Worm (Caenorhabditis elegans) whole organism, L4/young adult: ENCODE data around the gene F28F5.6.

Experiments
- W03F9.2 ChIP-seq: fragments of 150-350 bp; optimal IDR thresholded peaks from 2 replicates; lab custom pipeline; 2014; ENCODE audit warnings: missing biosample characterization, missing genetic modification characterization
- dao-5 ChIP-seq: sonication (generic microtip); optimal IDR thresholded peaks from 2 replicates; lab custom pipeline; 2016; ENCODE audit warnings: missing genotype, missing genetic modification characterization, moderate library complexity, missing compliant biosample characterization
- him-1 ChIP-seq: sonication (generic microtip); optimal IDR thresholded peaks from 2 replicates; lab custom pipeline; 2016; ENCODE audit warnings: missing genotype, missing genetic modification reagents, missing genetic modification characterization, missing compliant biosample characterization

F28F5.6 gene

DNA sequence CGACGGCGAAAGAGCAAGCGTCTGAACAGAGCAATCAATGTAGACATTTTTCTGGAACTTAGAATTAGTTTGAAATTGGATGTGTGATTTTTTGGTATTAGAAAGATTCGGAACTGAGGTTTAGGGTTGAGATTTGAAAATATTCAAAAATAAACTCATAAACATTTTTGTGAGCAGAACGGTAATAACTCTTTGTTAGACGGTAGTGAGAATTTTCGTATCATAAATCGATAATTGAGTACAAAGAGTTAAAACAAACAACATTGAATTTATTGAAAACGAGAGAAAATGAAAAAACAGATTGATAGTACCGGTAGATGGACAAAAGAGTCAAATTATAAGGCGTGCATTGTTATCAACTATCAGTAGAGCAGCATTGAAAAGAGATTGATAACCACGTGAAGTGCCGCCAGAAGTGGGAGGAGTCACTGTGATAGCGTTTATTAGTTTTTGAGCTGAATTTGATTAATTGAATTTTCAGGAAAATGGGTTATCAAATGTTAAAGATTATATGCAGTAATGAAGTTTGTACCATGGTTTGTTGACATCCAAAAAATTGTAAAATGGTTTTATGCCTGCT is at the start of gene F28F5.6:
Gene F28F5.6 (minus strand): TSS at position 51 of the 580 bp plus-strand sequence.
- TF ChIP-seq W03F9.2 (tag; lab: Kevin White, UChicago) (no peak), him-1 (tag; lab: Kevin White, UChicago) (no peak), dao-5 (no peak)

- TF ChIP-seq him-1 (tag; lab: Kevin White, UChicago) (no peak), dao-5 (no peak), W03F9.2 (tag; lab: Kevin White, UChicago) (no peak)
These were observed 44.7 kb upstream of the F28F5.6 start, which contains the start of gene sma-3 for ce11 chrIII:6863901-6864300. sma-3 (minus strand) TSS chrIII:6863968.

- no peak for TF ChIP-seq him-1 (tag; lab: Kevin White, UChicago)
- TF ChIP-seq W03F9.2 (tag; lab: Kevin White, UChicago), result no peak
- no peak for TF ChIP-seq dao-5
These were observed 40.3 kb upstream of the F28F5.6 start, which contains the start of gene clec-158 for ce11 chrIII:6859482-6859881. clec-158 (minus strand) TSS chrIII:6859582.

ce11 chrIII:6857390-6857848 is 38.2 kb upstream of the F28F5.6 start:
- TF ChIP-seq W03F9.2 (tag; lab: Kevin White, UChicago) (no peak), dao-5 (no peak), him-1 (tag; lab: Kevin White, UChicago) (no peak)

DNA sequence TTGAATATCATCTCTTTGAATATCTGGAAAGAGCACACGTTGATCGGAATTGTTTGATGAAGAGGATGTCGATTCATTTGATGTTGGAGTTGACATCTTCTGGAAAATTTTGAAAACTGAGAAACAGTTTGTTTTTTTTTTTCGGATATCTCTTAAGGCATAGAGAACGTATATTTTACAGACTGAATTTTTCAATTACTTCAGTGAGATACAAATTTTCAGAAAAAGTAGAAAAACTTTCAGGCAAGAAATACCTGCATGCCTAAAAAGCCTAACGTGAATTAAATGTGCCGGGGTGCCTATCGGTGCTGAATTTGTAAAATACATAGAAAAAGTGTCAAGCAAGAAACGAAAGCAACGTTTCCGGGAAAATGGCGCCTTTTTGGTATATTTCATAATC is 37.5 kb upstream of the F28F5.6 start, which contains the start of gene zak-1:
Gene zak-1 (minus strand): TSS at position 101 of the 400 bp plus-strand sequence.
- TF ChIP-seq him-1 (tag; lab: Kevin White, UChicago), result no peak
- no peak for TF ChIP-seq W03F9.2 (tag; lab: Kevin White, UChicago)
- no peak for TF ChIP-seq dao-5

ce11 chrIII:6850255-6850654 is 31.1 kb upstream of the F28F5.6 start, which contains the start of gene srv-1:
srv-1 (plus strand) TSS chrIII:6850385.
- TF ChIP-seq W03F9.2 (tag; lab: Kevin White, UChicago) (no peak), dao-5 (no peak), him-1 (tag; lab: Kevin White, UChicago) (no peak)

- TF ChIP-seq him-1 (tag; lab: Kevin White, UChicago), result no peak
These were observed 29.6 kb upstream of the F28F5.6 start, which contains the start of gene dhhc-5 for ce11 chrIII:6848654-6849204. dhhc-5 (minus strand) TSS chrIII:6849059.

DNA sequence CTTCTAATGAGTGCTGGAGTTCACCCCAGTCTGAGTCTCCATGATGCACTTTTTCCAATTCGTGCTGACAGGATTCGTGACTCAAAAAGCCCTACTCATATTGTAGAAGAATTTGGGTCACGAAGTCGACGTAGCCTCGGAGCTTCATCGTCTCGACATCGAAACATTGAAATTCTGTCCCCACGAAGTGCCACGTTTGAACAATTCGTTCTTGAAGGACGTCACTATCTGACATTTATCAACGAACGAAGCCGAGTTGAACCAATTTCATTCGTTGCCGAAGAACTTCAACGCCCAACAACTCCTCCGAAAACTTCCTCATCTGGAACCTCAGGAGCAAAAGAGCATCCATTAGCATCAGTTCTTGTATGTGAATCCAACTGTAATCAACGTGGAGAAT is 19.9 kb upstream of the F28F5.6 start:
- TF ChIP-seq W03F9.2 (tag; lab: Kevin White, UChicago), result no peak
- no peak for TF ChIP-seq him-1 (tag; lab: Kevin White, UChicago)
- TF ChIP-seq dao-5, result no peak

- TF ChIP-seq dao-5, result no peak
- TF ChIP-seq W03F9.2 (tag; lab: Kevin White, UChicago), result no peak
- no peak for TF ChIP-seq him-1 (tag; lab: Kevin White, UChicago)
These were observed 18.1 kb upstream of the F28F5.6 start for ce11 chrIII:6837320-6837719.

DNA sequence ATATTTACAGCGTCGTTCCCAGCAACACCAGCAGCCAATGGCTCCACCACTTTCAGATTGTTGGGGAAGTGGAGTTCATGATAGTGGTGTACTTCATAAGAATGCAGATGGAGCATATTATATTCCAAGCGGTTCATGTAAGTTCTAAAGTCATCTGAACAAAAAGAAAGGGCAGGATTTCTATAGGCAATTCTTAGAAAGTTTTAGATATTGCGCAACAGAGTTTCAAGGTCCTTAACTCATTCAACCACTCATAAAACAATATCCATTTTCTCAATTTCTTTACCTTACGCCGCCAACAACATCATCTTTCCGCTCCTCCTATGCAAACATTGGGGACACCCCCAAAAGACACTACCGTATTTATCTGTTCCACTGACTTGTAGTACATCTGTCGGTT is 12.1 kb upstream of the F28F5.6 start:
- no peak for TF ChIP-seq him-1 (tag; lab: Kevin White, UChicago)
- TF ChIP-seq dao-5, result no peak
- TF ChIP-seq W03F9.2 (tag; lab: Kevin White, UChicago), result no peak

- TF ChIP-seq W03F9.2 (tag; lab: Kevin White, UChicago) (no peak), him-1 (tag; lab: Kevin White, UChicago) (no peak), dao-5 (no peak)
These were observed 7.0 kb upstream of the F28F5.6 start for ce11 chrIII:6826137-6826536.

DNA sequence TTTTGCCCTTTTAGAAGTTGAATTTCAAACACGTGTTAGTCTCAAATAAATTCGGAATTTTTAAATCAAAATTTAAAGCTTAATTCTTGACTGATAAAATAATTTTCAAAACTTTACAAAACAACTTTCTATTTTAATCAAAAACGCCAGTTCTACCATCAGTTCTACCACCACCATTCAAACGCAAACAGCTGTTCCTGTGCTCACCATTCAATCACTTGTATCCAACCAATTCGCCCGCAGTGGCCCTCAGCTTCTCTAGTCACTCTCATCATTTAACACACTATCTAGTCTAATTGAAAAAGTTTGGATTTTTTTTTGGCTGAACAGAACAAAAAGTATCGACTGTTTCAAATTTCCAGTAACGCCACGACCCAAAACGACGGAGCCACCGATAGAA is 3.6 kb upstream of the F28F5.6 start:
- no peak for TF ChIP-seq him-1 (tag; lab: Kevin White, UChicago)
- no peak for TF ChIP-seq W03F9.2 (tag; lab: Kevin White, UChicago)
- TF ChIP-seq dao-5, result no peak

- TF ChIP-seq him-1 (tag; lab: Kevin White, UChicago) (no peak), W03F9.2 (tag; lab: Kevin White, UChicago) (no peak), dao-5 (no peak)
These were observed 1.3 kb upstream of the F28F5.6 start, which contains the start of gene ten-1 for ce11 chrIII:6820343-6820985. ten-1 (plus strand) TSS chrIII:6820935.

DNA sequence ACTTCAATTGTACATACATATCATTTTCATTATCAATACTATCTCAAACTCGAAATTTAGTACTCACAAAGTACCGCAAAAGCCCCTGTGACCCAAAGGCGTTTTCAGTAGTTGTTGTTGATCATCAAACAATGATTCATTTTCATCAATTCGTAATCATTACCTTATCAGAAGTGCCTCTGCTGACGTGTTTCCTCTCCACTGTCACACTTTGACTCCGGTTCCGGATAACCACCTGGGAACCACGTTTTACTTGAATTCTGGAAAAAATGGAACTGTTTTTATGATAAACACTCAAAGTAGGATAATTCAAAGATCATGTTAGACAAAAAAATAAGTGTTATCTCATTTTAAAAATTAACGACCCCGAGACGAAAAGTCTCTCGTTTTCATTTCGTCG is 1.1 kb downstream of the F28F5.6 start:
- TF ChIP-seq dao-5 (no peak), him-1 (tag; lab: Kevin White, UChicago) (no peak), W03F9.2 (tag; lab: Kevin White, UChicago) (no peak)
